Worm (Caenorhabditis elegans): ENCODE results near the gene twk-43.
A peak's percentile ranks its signal among the peaks of the same experiment; 100 is the strongest.

Gene twk-43

ce11 chrV:13320676-13321075, 25.4 kb upstream of the twk-43 start, which contains the start of gene srh-15 (continued):
- TF ChIP-seq snpc-4 (GFP tag; optimal IDR thresholded peaks at IDR 0.05) = no peak
- no peak for TF ChIP-seq snpc-4 (tag; optimal IDR thresholded peaks at IDR 0.05)
- TF ChIP-seq zim-3 (tag; optimal IDR thresholded peaks at IDR 0.05) = no peak
- no peak for TF ChIP-seq hlh-12 (tag; optimal IDR thresholded peaks at IDR 0.05)
- TF ChIP-seq sptf-2 (GFP tag; optimal IDR thresholded peaks at IDR 0.05) = no peak
- no peak for TF ChIP-seq F49E8.2 (tag; optimal IDR thresholded peaks at IDR 0.05; ENCODE audit: insufficient read depth)
- TF ChIP-seq ceh-79 (tag; optimal IDR thresholded peaks at IDR 0.05) = no peak
- TF ChIP-seq him-1 (tag; optimal IDR thresholded peaks at IDR 0.05) = no peak

- TF ChIP-seq nhr-80 (tag; optimal IDR thresholded peaks at IDR 0.05) (peak; percentile 32), ceh-58 (GFP tag; IDR thresholded peaks at IDR 0.05) (no peak)
Measured at ce11 chrV:13324933-13325760, 20.9 kb upstream of the twk-43 start, which contains the start of gene C50B6.7. Gene C50B6.7 (minus strand): TSS chrV:13324983.

ce11 chrV:13327463-13327862, 18.6 kb upstream of the twk-43 start, which contains the start of gene str-37:
Gene str-37 (plus strand): TSS chrV:13327763.
- TF ChIP-seq tlf-1 (GFP tag; optimal IDR thresholded peaks at IDR 0.05) (no peak), F10E7.11 (tag; optimal IDR thresholded peaks at IDR 0.05) (no peak), D2030.7 (GFP tag; IDR thresholded peaks at IDR 0.05) (no peak), B0261.1 (tag; optimal IDR thresholded peaks at IDR 0.05) (no peak), F49E8.2 (tag; optimal IDR thresholded peaks at IDR 0.05; ENCODE audit: insufficient read depth) (no peak), Y95B8A.8 (GFP tag; IDR thresholded peaks at IDR 0.05) (no peak), snpc-3.4 (tag; optimal IDR thresholded peaks at IDR 0.05) (no peak), ets-4 (GFP tag; optimal IDR thresholded peaks at IDR 0.05) (no peak)

- TF ChIP-seq madf-3 (GFP tag; IDR thresholded peaks at IDR 0.05) (no peak), lsy-27 (tag; optimal IDR thresholded peaks at IDR 0.05; ENCODE audit: borderline replicate concordance, insufficient read depth) (no peak), mel-28 (tag; optimal IDR thresholded peaks at IDR 0.05; ENCODE audit: borderline replicate concordance) (no peak), ceh-100 (GFP tag; IDR thresholded peaks at IDR 0.05) (no peak), F22D6.2 (tag; optimal IDR thresholded peaks at IDR 0.05) (no peak), nhr-120 (GFP tag; IDR thresholded peaks at IDR 0.05) (no peak), ztf-28 (GFP tag; IDR thresholded peaks at IDR 0.05) (no peak), repo-1 (tag; optimal IDR thresholded peaks at IDR 0.05) (no peak), snpc-3.4 (tag; optimal IDR thresholded peaks at IDR 0.05) (no peak), ekl-4 (GFP tag; IDR thresholded peaks at IDR 0.05) (no peak)
Measured at ce11 chrV:13330919-13331318, 15.2 kb upstream of the twk-43 start, which contains the start of gene nhr-129. Gene nhr-129 (minus strand): TSS chrV:13331019.

ce11 chrV:13333386-13334180, 12.5 kb upstream of the twk-43 start, which contains the start of gene nhr-168:
Gene nhr-168 (minus strand): TSS chrV:13333871.
- TF ChIP-seq hlh-26 (GFP tag; conservative IDR thresholded peaks at IDR 0.05) (no peak), nhr-80 (tag; optimal IDR thresholded peaks at IDR 0.05) (peak; percentile 62)

ce11 chrV:13334447-13334846, 11.6 kb upstream of the twk-43 start:
- no peak for TF ChIP-seq cebp-2 (GFP tag; IDR thresholded peaks at IDR 0.05)
- no peak for TF ChIP-seq athp-1 (tag; optimal IDR thresholded peaks at IDR 0.05)
- TF ChIP-seq lir-1 (GFP tag; conservative IDR thresholded peaks at IDR 0.05) = no peak
- no peak for TF ChIP-seq akir-1 (GFP tag; optimal IDR thresholded peaks at IDR 0.05)
- TF ChIP-seq pbrm-1 (GFP tag; IDR thresholded peaks at IDR 0.05) = no peak
- no peak for TF ChIP-seq hlh-26 (GFP tag; conservative IDR thresholded peaks at IDR 0.05)
- TF ChIP-seq egl-18 (GFP tag; IDR thresholded peaks at IDR 0.05) = no peak
- no peak for TF ChIP-seq lin-26 (GFP tag; IDR thresholded peaks at IDR 0.05)
- TF ChIP-seq F49E8.2 (tag; optimal IDR thresholded peaks at IDR 0.05; ENCODE audit: insufficient read depth) = no peak

Data from whole organism, young adult.